Worm (Caenorhabditis elegans) whole organism, L3 larva: Measurements from ENCODE around the gene csc-1.

Source experiments
- R02D3.7 ChIP-seq: fragments of 150-350 bp; optimal IDR thresholded peaks from 2 replicates; lab custom pipeline; 2014; ENCODE audit warnings: missing biosample characterization, missing genetic modification characterization
- ZK546.5 ChIP-seq: sonication (generic microtip); optimal IDR thresholded peaks from 2 replicates; lab custom pipeline; 2017; ENCODE audit warnings: missing biosample characterization, missing genetic modification characterization
- ama-1 ChIP-seq: fragments of 150-350 bp; optimal IDR thresholded peaks from 2 replicates; lab custom pipeline; 2018
- ceh-16 ChIP-seq: sonication (generic microtip); optimal IDR thresholded peaks from 2 replicates; lab custom pipeline; 2017; ENCODE audit warnings: missing biosample characterization, missing genetic modification characterization
- ceh-82 ChIP-seq: fragments of 150-350 bp; optimal IDR thresholded peaks from 2 replicates; lab custom pipeline; 2014; ENCODE audit warnings: missing biosample characterization, missing genetic modification characterization
- ceh-9 ChIP-seq: sonication (generic microtip); optimal IDR thresholded peaks from 2 replicates; lab custom pipeline; 2018; ENCODE audit warnings: missing biosample characterization, missing genetic modification characterization
- daf-12 ChIP-seq: fragments of 150-350 bp; optimal IDR thresholded peaks from 2 replicates; lab custom pipeline; 2014; ENCODE audit warnings: missing biosample characterization, missing genetic modification reagents, missing genetic modification characterization
- elt-1 ChIP-seq: fragments of 150-350 bp; optimal IDR thresholded peaks from 2 replicates; lab custom pipeline; 2014; ENCODE audit warnings: missing biosample characterization, missing genetic modification characterization
- elt-2 ChIP-seq: sonication (generic microtip); optimal IDR thresholded peaks from 2 replicates; lab custom pipeline; 2016; ENCODE audit warnings: missing genetic modification reagents, mild to moderate bottlenecking, missing genetic modification characterization, missing compliant biosample characterization
- elt-3 ChIP-seq, 3 experiments: fragments of 150-350 bp in 1 of 3; sonication (generic microtip) in 2 of 3; optimal IDR thresholded peaks; 2 replicates in 2 of 3; 4 replicates in 1 of 3; lab custom pipeline; 2014 to 2017; ENCODE audit warnings: missing biosample characterization in 3 of 3, missing genetic modification characterization in 3 of 3
- eor-1 ChIP-seq, 2 experiments: fragments of 150-350 bp; optimal IDR thresholded peaks; 2 replicates each; lab custom pipeline; 2014 to 2018; ENCODE audit warnings: missing biosample characterization in 2 of 2, missing genetic modification characterization in 2 of 2
- fkh-10 ChIP-seq: sonication (generic microtip); optimal IDR thresholded peaks from 2 replicates; lab custom pipeline; 2017; ENCODE audit warnings: missing biosample characterization, missing genetic modification reagents, missing genetic modification characterization
- fos-1 ChIP-seq: fragments of 150-350 bp; optimal IDR thresholded peaks from 2 replicates; lab custom pipeline; 2014; ENCODE audit warnings: missing biosample characterization, missing genetic modification characterization
- hmg-11 ChIP-seq: sonication (generic microtip); optimal IDR thresholded peaks from 2 replicates; lab custom pipeline; 2016; ENCODE audit warnings: missing genetic modification characterization, missing compliant biosample characterization
- jun-1 ChIP-seq: fragments of 150-350 bp; optimal IDR thresholded peaks from 2 replicates; lab custom pipeline; 2014; ENCODE audit warnings: missing biosample characterization, missing genetic modification reagents, missing genetic modification characterization
- lin-39 ChIP-seq: fragments of 150-350 bp; optimal IDR thresholded peaks from 2 replicates; lab custom pipeline; 2018; ENCODE audit warnings: missing biosample characterization, missing genetic modification reagents, missing genetic modification characterization
- mml-1 ChIP-seq: fragments of 150-350 bp; sonication (generic microtip); optimal IDR thresholded peaks from 3 replicates; lab custom pipeline; 2014; ENCODE audit warnings: missing biosample characterization, missing genetic modification characterization
- nfya-1 ChIP-seq: sonication (generic microtip); optimal IDR thresholded peaks from 2 replicates; lab custom pipeline; 2017; ENCODE audit warnings: missing genetic modification characterization, mild to moderate bottlenecking, missing compliant biosample characterization, antibody characterized with exemption, moderate library complexity; ENCODE audit not compliant: insufficient read depth
- nhr-11 ChIP-seq: fragments of 150-350 bp; optimal IDR thresholded peaks from 2 replicates; lab custom pipeline; 2014; ENCODE audit warnings: missing biosample characterization, missing genetic modification characterization
- nhr-12 ChIP-seq: fragments of 150-350 bp; optimal IDR thresholded peaks from 2 replicates; lab custom pipeline; 2014; ENCODE audit warnings: missing biosample characterization, missing genetic modification characterization
- nhr-23 ChIP-seq: fragments of 150-350 bp; optimal IDR thresholded peaks from 2 replicates; lab custom pipeline; 2014; ENCODE audit warnings: missing biosample characterization, missing genetic modification reagents, missing genetic modification characterization
- nhr-25 ChIP-seq: sonication (generic microtip); optimal IDR thresholded peaks from 2 replicates; lab custom pipeline; 2017; ENCODE audit warnings: missing biosample characterization, missing genetic modification characterization
- nhr-43 ChIP-seq: sonication (generic microtip); optimal IDR thresholded peaks from 2 replicates; lab custom pipeline; 2016; ENCODE audit warnings: mild to moderate bottlenecking, missing genetic modification characterization, missing compliant biosample characterization; ENCODE audit not compliant: poor library complexity, severe bottlenecking
- nhr-67 ChIP-seq: fragments of 150-350 bp; optimal IDR thresholded peaks from 2 replicates; lab custom pipeline; 2014; ENCODE audit warnings: missing biosample characterization, missing genetic modification characterization
- nhr-77 ChIP-seq: fragments of 150-350 bp; optimal IDR thresholded peaks from 2 replicates; lab custom pipeline; 2014; ENCODE audit warnings: missing biosample characterization, missing genetic modification characterization
- pha-4 ChIP-seq: fragments of 150-350 bp; optimal IDR thresholded peaks from 2 replicates; lab custom pipeline; 2014; ENCODE audit warnings: missing biosample characterization, missing genetic modification reagents, missing genetic modification characterization
- pqm-1 ChIP-seq: fragments of 150-350 bp; optimal IDR thresholded peaks from 2 replicates; lab custom pipeline; 2017; ENCODE audit warnings: missing biosample characterization, missing genetic modification characterization, inconsistent platforms
- sea-2 ChIP-seq: fragments of 150-350 bp; sonication (generic microtip); optimal IDR thresholded peaks from 4 replicates; lab custom pipeline; 2014; ENCODE audit warnings: missing biosample characterization, missing genetic modification reagents, missing genetic modification characterization
- skn-1 ChIP-seq: fragments of 150-350 bp; optimal IDR thresholded peaks from 2 replicates; lab custom pipeline; 2014; ENCODE audit warnings: missing biosample characterization, missing genetic modification characterization
- snpc-4 ChIP-seq: fragments of 150-350 bp; optimal IDR thresholded peaks from 2 replicates; lab custom pipeline; 2014; ENCODE audit warnings: missing biosample characterization, missing genetic modification characterization
- unc-39 ChIP-seq: sonication (generic microtip); optimal IDR thresholded peaks from 4 replicates; lab custom pipeline; 2017; ENCODE audit warnings: missing biosample characterization, missing genetic modification characterization
- unc-62 ChIP-seq: fragments of 150-350 bp; sonication (generic microtip); optimal IDR thresholded peaks from 4 replicates; lab custom pipeline; 2014; ENCODE audit warnings: missing biosample characterization, missing genetic modification reagents, missing genetic modification characterization
- ztf-11 ChIP-seq: fragments of 150-350 bp; optimal IDR thresholded peaks from 2 replicates; lab custom pipeline; 2014; ENCODE audit warnings: missing biosample characterization, missing genetic modification characterization

The csc-1 gene

DNA sequence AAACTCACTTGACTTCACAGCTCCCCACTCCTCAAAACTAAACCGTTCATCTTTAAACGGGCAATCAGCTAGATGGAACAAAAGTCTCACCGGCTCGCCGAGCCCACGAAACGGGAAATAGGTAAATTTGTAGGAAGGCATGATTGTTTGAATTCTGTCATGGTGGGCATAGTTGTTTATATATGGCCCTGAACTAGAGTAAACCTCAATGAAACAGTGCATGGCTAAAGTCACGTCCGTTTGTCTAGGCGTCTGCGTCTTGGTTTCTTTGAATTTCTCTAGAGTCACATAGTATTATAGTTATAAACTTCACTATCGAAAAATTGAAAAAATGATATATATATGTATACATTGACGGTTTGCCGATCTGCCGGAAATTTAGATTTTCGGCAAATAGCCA is 30.2 kb downstream of the csc-1 start, which contains the start of gene gst-19:
TSS of gene gst-19 (minus strand) at position 145 of the 400 bp plus-strand sequence.
- TF ChIP-seq elt-1 (tag; lab: Kevin White, UChicago), result no peak
- TF ChIP-seq nhr-67 (tag; lab: Kevin White, UChicago), result no peak
- TF ChIP-seq pha-4 (tag; lab: Kevin White, UChicago), result peak; percentile 19
- no peak for TF ChIP-seq ceh-82 (tag; lab: Kevin White, UChicago)

DNA sequence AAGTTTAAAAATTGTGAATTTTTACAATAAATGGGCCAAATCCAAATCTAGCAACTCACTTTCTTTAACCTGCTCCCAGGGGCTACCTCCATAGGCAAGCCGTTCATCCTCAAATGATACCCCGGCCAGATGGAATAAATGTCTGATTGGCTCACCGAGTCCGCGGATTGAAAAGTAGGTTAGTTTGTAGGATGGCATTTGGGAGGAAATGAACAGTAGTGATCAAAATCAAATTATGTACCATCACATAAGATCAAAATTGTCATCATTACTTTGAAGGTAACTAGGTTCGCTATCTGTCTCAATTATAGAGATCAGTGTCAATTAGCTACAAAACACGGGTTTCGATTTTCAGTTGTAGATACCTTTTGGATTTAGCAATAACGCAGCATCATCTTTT is 33.9 kb downstream of the csc-1 start, which contains the start of the genes gst-17 and gst-18:
TSS of gene gst-17 (minus strand) at position 101 of the 400 bp plus-strand sequence.
TSS of gene gst-18 (minus strand) at position 198 of the 400 bp plus-strand sequence.
- TF ChIP-seq elt-2 (tag; lab: Kevin White, UChicago) (no peak), ZK546.5 (tag; lab: Kevin White, UChicago) (no peak), jun-1 (tag; lab: Kevin White, UChicago) (no peak), nfya-1 (tag; lab: Kevin White, UChicago) (no peak), lin-39 (tag; lab: Kevin White, UChicago) (no peak), eor-1 (tag; optimal IDR thresholded peaks at IDR 0.05; lab: Kevin White, UChicago) (no peak), fos-1 (tag; lab: Kevin White, UChicago) (no peak), hmg-11 (tag; lab: Kevin White, UChicago) (no peak), nhr-23 (tag; lab: Kevin White, UChicago) (no peak), nhr-11 (no peak), sea-2 (GFP tag; lab: Kevin White, UChicago) (no peak), nhr-25 (tag; lab: Kevin White, UChicago) (no peak), ceh-9 (tag; lab: Kevin White, UChicago) (no peak), nhr-77 (tag; lab: Kevin White, UChicago) (no peak), elt-1 (tag; lab: Kevin White, UChicago) (no peak), elt-3 (tag; optimal IDR thresholded peaks at IDR 0.05; lab: Kevin White, UChicago) (no peak), skn-1 (tag; lab: Kevin White, UChicago) (no peak), ztf-11 (tag; lab: Kevin White, UChicago) (no peak)

DNA sequence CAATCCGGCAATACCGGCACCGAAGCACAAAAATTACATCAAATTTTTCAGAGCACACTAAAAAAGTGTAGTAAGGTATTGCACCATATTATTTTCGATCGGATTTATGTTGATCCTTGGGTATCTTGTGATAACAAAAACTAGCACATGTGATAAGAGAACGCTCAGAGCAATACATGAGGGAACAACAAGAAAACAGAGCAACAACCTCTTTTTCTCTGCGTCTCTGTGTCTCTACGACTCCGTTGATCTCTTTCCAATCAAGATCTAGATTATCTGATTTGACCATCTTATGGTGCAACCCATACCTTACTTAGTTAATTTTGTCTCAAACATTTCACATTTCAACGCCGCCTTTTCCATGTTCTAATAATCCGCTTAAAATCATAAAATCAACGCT is 35.5 kb downstream of the csc-1 start, which contains the start of gene tag-10:
TSS of gene tag-10 (plus strand) at position 347 of the 400 bp plus-strand sequence.
- TF ChIP-seq ceh-16 (tag; lab: Kevin White, UChicago) (no peak), elt-1 (tag; lab: Kevin White, UChicago) (peak; percentile 81), jun-1 (tag; lab: Kevin White, UChicago) (no peak), nhr-23 (tag; lab: Kevin White, UChicago) (no peak), elt-2 (tag; lab: Kevin White, UChicago) (peak; percentile 30), R02D3.7 (no peak), elt-3 (tag; optimal IDR thresholded peaks at IDR 0.05; lab: Kevin White, UChicago) (no peak), snpc-4 (tag; lab: Kevin White, UChicago) (no peak), unc-39 (tag; lab: Kevin White, UChicago) (no peak)
- TF ChIP-seq, all 47 proteins: peak for 2

DNA sequence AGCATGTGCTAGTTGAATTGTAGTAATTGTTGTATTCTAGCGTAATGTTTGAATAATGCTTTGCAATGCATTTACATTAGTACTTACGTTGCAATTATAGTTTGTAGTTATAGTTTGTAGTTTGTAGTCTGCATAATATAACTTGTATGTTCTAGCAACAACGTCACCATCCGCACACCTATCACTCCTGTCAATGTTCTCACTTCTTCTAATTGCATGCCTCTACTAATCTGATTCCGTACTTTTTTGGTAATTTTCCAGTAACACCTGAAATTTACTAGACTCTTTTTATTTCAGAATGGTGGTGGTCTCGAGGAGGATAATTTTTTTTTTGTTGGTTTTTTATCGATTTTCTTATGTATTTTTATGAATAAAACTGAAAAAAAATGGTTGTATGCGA is 39.8 kb downstream of the csc-1 start:
- TF ChIP-seq daf-12 (tag; lab: Kevin White, UChicago), result no peak
- no peak for TF ChIP-seq mml-1 (tag; lab: Kevin White, UChicago)
- TF ChIP-seq ceh-16 (tag; lab: Kevin White, UChicago), result no peak
- peak; percentile 78 for TF ChIP-seq nhr-43 (tag; lab: Kevin White, UChicago)
- TF ChIP-seq ceh-82 (tag; lab: Kevin White, UChicago), result no peak
- no peak for TF ChIP-seq nhr-12 (tag; lab: Kevin White, UChicago)
- no peak for TF ChIP-seq unc-62
- peak; percentile 29 for TF ChIP-seq nhr-23 (tag; lab: Kevin White, UChicago)
- TF ChIP-seq pqm-1, result no peak
- no peak for TF ChIP-seq nfya-1 (tag; lab: Kevin White, UChicago)

DNA sequence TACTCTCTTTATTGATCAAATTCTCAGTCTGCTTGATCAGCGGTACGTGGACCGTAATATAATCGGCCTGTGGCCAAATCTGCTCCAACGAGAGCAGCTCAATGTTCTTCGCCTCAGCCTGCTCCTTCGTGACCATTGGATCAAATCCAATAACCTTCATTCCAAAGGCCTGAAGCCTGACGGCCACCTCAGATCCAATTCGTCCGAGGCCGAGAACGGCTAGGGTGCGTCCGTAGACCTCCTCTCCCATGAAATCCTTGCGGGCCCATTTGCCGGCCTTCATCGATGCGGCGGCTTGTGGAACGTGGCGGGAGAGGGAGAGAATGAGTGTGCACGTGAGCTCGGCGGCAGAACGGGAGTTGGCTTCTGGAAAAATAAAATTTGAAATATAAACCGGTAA is 40.7 kb downstream of the csc-1 start:
- TF ChIP-seq fkh-10 (GFP tag; lab: Kevin White, UChicago) (no peak), ama-1 (peak; percentile 27)
- TF ChIP-seq, all 47 proteins: peak for 1
